Worm (Caenorhabditis elegans): ENCODE measurements around the gene lgc-44.

DNA sequence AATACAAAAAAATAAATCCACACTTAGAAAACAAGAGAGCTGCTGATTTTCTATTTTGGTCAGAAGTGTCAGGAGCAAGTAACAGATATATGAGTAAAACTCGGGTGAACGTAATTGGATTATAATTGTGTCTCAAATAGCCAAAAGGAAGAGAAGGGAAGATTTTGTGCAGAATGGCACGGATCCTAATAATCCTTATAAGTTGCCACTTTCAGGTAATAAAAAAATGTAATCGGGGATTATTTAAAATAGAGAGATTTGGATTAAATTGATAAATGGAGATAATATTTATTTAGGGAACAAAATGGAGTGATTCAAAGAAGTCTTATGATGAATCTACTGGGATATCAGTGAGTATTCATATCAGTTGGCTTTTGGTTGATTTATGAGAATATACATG lies 47.4 kb downstream of the lgc-44 start:
- TF ChIP-seq nhr-12 (tag; optimal IDR thresholded peaks at IDR 0.05) (no peak), nhr-25 (tag; optimal IDR thresholded peaks at IDR 0.05) (no peak), skn-1 (tag; optimal IDR thresholded peaks at IDR 0.05) (no peak), nhr-23 (tag; optimal IDR thresholded peaks at IDR 0.05) (no peak), ztf-11 (tag; optimal IDR thresholded peaks at IDR 0.05) (no peak)
